Worm (Caenorhabditis elegans): ENCODE results near the gene oac-15.

DNA sequence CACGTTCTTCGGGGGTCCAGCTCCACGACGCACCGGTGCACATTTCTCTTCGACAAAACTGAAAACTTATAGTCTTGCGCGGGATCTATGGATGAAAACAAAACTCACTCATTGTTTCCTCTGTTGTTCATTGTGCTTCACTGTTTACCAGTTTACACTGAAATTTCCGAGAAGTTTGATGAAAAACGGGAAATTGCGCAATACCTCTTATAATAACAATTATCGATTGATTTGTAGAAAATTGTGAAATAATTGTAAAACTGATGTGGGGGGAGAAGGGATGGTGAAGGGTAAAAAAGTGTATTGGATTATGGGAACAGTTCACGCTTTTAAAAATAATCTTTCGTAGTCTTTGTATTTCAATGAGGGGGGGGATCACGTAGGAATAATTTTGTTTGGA, 19.7 kb upstream of the oac-15 start:
- TF ChIP-seq nhr-76 (tag; optimal IDR thresholded peaks at IDR 0.05) (no peak), snpc-4 (tag; optimal IDR thresholded peaks at IDR 0.05) (no peak), nhr-237 (tag; optimal IDR thresholded peaks at IDR 0.05) (no peak), mab-5 (tag; optimal IDR thresholded peaks at IDR 0.05) (no peak), lsy-2 (tag; optimal IDR thresholded peaks at IDR 0.05) (no peak), M03D4.4 (tag; optimal IDR thresholded peaks at IDR 0.05) (no peak), tbx-8 (GFP tag; optimal IDR thresholded peaks at IDR 0.05) (no peak), elt-3 (tag; optimal IDR thresholded peaks at IDR 0.05) (no peak)

Measured in whole organism, mixed stage, embryonic.